Worm (Caenorhabditis elegans): ENCODE results near the gene bus-8B.

- TF ChIP-seq ztf-4 (tag; optimal IDR thresholded peaks at IDR 0.05) (no peak), ceh-82 (tag; optimal IDR thresholded peaks at IDR 0.05) (no peak)
Observed at ce11 chrX:5514346-5514745, 21.2 kb downstream of the bus-8B start.
